Worm (Caenorhabditis elegans) whole organism, midembryonic: ENCODE results near the gene ZC178.2.

ENCODE experiments used
- T22C8.4 ChIP-seq: fragments of 200-800 bp; sonication (Bioruptor generic); IDR thresholded peaks from 2 replicates; pipeline ENCODE4 v1.3.6; 2022; ENCODE audit warnings: missing genetic modification characterization, missing compliant biosample characterization
- cog-1 ChIP-seq: sonication (generic microtip); optimal IDR thresholded peaks from 2 replicates; lab custom pipeline; 2016; ENCODE audit warnings: missing genetic modification characterization, missing compliant biosample characterization
- flt-1 ChIP-seq: fragments of 200-800 bp; sonication (Bioruptor generic); IDR thresholded peaks from 2 replicates; pipeline ENCODE4 v1.3.6; 2022; ENCODE audit warnings: missing genetic modification characterization, missing compliant biosample characterization
- klf-2 ChIP-seq: fragments of 200-800 bp; sonication (Bioruptor generic); conservative IDR thresholded peaks from 2 replicates; pipeline ENCODE4 v1.3.6; 2022; ENCODE audit warnings: missing genetic modification reagents, missing genetic modification characterization, missing compliant biosample characterization
- med-1 ChIP-seq: sonication (generic microtip); optimal IDR thresholded peaks from 2 replicates; lab custom pipeline; 2017; ENCODE audit warnings: missing genetic modification characterization, mild to moderate bottlenecking, missing compliant biosample characterization, antibody characterized with exemption, missing genetic modification reagents; ENCODE audit not compliant: insufficient read depth
- ref-1 ChIP-seq: fragments of 200-800 bp; sonication (Bioruptor generic); conservative IDR thresholded peaks from 2 replicates; pipeline ENCODE4 v1.3.6; 2022; ENCODE audit warnings: missing genetic modification reagents, missing genetic modification characterization, missing compliant biosample characterization
- tab-1 ChIP-seq: fragments of 200-800 bp; sonication (Bioruptor generic); IDR thresholded peaks from 2 replicates; pipeline ENCODE4 v1.3.6; 2022; ENCODE audit warnings: missing genetic modification characterization, missing compliant biosample characterization
- ztf-23 ChIP-seq: fragments of 200-800 bp; sonication (Bioruptor generic); IDR thresholded peaks from 2 replicates; pipeline ENCODE4 v1.3.6; 2022; ENCODE audit warnings: missing genetic modification reagents, missing genetic modification characterization, missing compliant biosample characterization
- ztf-29 ChIP-seq: fragments of 200-800 bp; sonication (Bioruptor generic); IDR thresholded peaks from 2 replicates; pipeline ENCODE4 v1.3.6; 2022; ENCODE audit warnings: missing genetic modification reagents, missing genetic modification characterization, missing compliant biosample characterization

ZC178.2 gene

ce11 chrV:8663023-8663422, 48.8 kb downstream of the ZC178.2 start:
- TF ChIP-seq cog-1 (tag; lab: Kevin White, UChicago): no peak
- no peak for TF ChIP-seq klf-2 (GFP tag; lab: Robert Waterston, UW)
- TF ChIP-seq T22C8.4 (GFP tag; lab: Robert Waterston, UW): no peak
- TF ChIP-seq med-1: no peak
- TF ChIP-seq tab-1: no peak
- no peak for TF ChIP-seq flt-1 (GFP tag; lab: Robert Waterston, UW)
- no peak for TF ChIP-seq ztf-29 (GFP tag; lab: Robert Waterston, UW)
- no peak for TF ChIP-seq ztf-23 (GFP tag; lab: Robert Waterston, UW)
- TF ChIP-seq ref-1 (GFP tag; lab: Robert Waterston, UW): no peak

DNA sequence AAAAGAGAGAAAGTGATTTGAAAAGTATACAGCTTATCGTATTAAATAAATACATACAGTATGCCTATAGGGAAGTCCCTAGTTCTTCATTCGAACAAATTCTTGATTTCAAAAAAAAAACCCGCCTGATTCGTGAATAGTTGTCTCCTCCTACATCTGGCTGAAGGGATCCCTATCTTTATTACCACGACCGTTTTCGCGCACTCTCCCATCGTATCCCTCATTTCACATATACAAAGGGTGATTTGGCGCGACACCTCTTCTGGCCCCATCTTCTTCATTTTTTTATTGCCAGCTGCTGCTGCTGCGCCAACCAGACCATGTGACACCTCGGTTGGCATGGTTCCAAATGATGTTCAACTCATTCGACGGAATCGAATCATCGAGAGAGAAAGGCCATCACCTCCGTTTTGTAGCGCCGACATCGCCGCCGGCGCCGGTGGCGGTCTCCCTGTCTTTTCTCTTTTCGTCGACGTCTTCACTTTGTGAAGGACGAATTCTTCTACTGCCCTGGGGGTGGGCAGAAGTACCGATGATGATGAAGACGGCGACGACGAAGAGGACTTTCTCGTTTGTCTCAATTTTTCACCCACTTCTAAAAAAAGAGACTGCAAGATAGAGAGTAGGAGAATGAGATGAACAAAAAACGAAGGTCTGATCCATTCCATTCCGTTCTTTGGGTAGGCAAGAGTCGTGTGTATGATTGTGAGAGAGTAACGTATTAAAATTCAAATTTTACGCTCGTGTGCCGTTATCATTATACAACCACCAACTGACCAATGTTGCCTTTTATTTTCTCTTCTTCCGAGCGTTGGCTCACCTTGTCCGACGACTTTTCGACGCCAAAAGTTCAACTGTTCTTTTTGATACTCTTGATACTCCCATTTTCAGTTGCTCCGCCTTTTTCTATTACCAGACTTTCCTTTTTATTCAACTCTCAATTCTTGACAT, 49.5 kb downstream of the ZC178.2 start:
- TF ChIP-seq med-1 (no peak), cog-1 (tag; lab: Kevin White, UChicago) (no peak), tab-1 (no peak), ref-1 (GFP tag; lab: Robert Waterston, UW) (no peak), klf-2 (GFP tag; lab: Robert Waterston, UW) (no peak), T22C8.4 (GFP tag; lab: Robert Waterston, UW) (no peak), ztf-23 (GFP tag; lab: Robert Waterston, UW) (no peak)

- TF ChIP-seq cog-1 (tag; lab: Kevin White, UChicago) (no peak), flt-1 (GFP tag; lab: Robert Waterston, UW) (no peak), T22C8.4 (GFP tag; lab: Robert Waterston, UW) (no peak), ztf-23 (GFP tag; lab: Robert Waterston, UW) (no peak), ztf-29 (GFP tag; lab: Robert Waterston, UW) (no peak), med-1 (no peak), ref-1 (GFP tag; lab: Robert Waterston, UW) (no peak), klf-2 (GFP tag; lab: Robert Waterston, UW) (no peak), tab-1 (no peak)
Observed at ce11 chrV:8661241-8661954, 50.4 kb downstream of the ZC178.2 start.

DNA sequence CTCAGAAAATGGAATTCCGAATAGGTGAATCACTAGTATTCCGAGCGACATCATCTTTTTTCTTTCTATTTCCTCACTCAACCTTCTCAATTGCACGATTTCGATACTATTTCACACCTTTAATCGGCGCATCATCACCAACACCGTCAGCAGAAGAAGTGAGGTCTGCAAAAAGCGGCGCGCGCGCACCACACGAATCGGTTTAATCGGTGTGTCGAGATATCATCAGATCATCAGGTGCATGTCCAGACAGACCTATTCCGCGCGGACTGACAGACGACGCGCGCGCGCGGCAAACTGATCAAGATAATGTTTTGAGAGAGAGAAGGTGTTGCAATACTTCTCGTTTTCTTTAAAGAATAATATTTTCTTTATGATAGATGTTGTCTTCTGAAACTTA, 51.3 kb downstream of the ZC178.2 start:
- TF ChIP-seq ztf-23 (GFP tag; lab: Robert Waterston, UW) (no peak), ztf-29 (GFP tag; lab: Robert Waterston, UW) (no peak), ref-1 (GFP tag; lab: Robert Waterston, UW) (no peak), flt-1 (GFP tag; lab: Robert Waterston, UW) (no peak)

- TF ChIP-seq tab-1: no peak
- TF ChIP-seq cog-1 (tag; lab: Kevin White, UChicago): no peak
- no peak for TF ChIP-seq T22C8.4 (GFP tag; lab: Robert Waterston, UW)
- no peak for TF ChIP-seq klf-2 (GFP tag; lab: Robert Waterston, UW)
- no peak for TF ChIP-seq ztf-23 (GFP tag; lab: Robert Waterston, UW)
- TF ChIP-seq flt-1 (GFP tag; lab: Robert Waterston, UW): no peak
- TF ChIP-seq ztf-29 (GFP tag; lab: Robert Waterston, UW): no peak
- no peak for TF ChIP-seq ref-1 (GFP tag; lab: Robert Waterston, UW)
- TF ChIP-seq med-1: no peak
Observed at ce11 chrV:8658577-8659362, 53.0 kb downstream of the ZC178.2 start.

DNA sequence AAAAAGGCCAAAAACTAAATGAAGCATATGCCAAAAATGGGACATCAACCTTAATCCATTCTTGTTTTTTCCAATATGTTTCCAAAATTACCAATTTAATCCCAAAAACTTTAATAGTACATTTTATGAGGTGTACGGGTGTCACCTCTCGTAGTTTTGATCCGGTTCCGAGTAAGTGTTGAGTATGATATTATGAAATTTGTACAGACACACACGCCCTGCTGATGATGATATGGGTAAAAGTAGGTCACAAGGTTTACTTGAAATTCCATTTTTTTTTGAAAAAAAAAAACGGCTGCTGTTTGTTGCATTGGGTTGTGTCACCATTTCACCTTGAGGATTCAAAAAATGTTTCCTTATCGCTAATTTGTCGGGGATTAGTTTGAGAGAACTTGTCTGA, 53.9 kb downstream of the ZC178.2 start:
- TF ChIP-seq klf-2 (GFP tag; lab: Robert Waterston, UW) (no peak), T22C8.4 (GFP tag; lab: Robert Waterston, UW) (no peak), flt-1 (GFP tag; lab: Robert Waterston, UW) (no peak), ztf-23 (GFP tag; lab: Robert Waterston, UW) (no peak), cog-1 (tag; lab: Kevin White, UChicago) (no peak), med-1 (no peak), ref-1 (GFP tag; lab: Robert Waterston, UW) (no peak), ztf-29 (GFP tag; lab: Robert Waterston, UW) (no peak), tab-1 (no peak)

- TF ChIP-seq T22C8.4 (GFP tag; lab: Robert Waterston, UW): no peak
- TF ChIP-seq ref-1 (GFP tag; lab: Robert Waterston, UW): no peak
- TF ChIP-seq cog-1 (tag; lab: Kevin White, UChicago): no peak
- TF ChIP-seq flt-1 (GFP tag; lab: Robert Waterston, UW): no peak
- TF ChIP-seq klf-2 (GFP tag; lab: Robert Waterston, UW): no peak
- no peak for TF ChIP-seq med-1
- TF ChIP-seq tab-1: no peak
- no peak for TF ChIP-seq ztf-29 (GFP tag; lab: Robert Waterston, UW)
- TF ChIP-seq ztf-23 (GFP tag; lab: Robert Waterston, UW): no peak
Observed at ce11 chrV:8654460-8655419, 57.1 kb downstream of the ZC178.2 start.
